Fruit fly (Drosophila melanogaster) whole organism, pupa: ENCODE data around the gene CG11030.

Experiments used
- CG10348 ChIP-seq: fragments of 200-800 bp; sonication (Bioruptor generic); IDR thresholded peaks from 2 replicates; pipeline ENCODE4 v1.3.6; 2022; ENCODE audit warnings: missing biosample characterization, missing genetic modification characterization
- CG34367 ChIP-seq: fragments of 200-800 bp; sonication (Bioruptor generic); optimal IDR thresholded peaks from 2 replicates; lab custom pipeline; 2018; ENCODE audit warnings: missing biosample characterization, mild to moderate bottlenecking, missing genetic modification characterization
- D1 ChIP-seq: fragments of 200-800 bp; sonication (Bioruptor generic); optimal IDR thresholded peaks from 2 replicates; lab custom pipeline; 2018; ENCODE audit warnings: missing biosample characterization, mild to moderate bottlenecking, missing genetic modification characterization, moderate library complexity
- EcR ChIP-seq: fragments of 200-800 bp; sonication (Bioruptor generic); optimal IDR thresholded peaks from 3 replicates; lab custom pipeline; 2019; ENCODE audit warnings: missing biosample characterization, missing genetic modification characterization, mild to moderate bottlenecking, moderate library complexity, missing genetic modification reagents
- Snoo ChIP-seq: fragments of 200-800 bp; sonication (Bioruptor generic); optimal IDR thresholded peaks from 3 replicates; lab custom pipeline; 2017; ENCODE audit warnings: missing biosample characterization, mild to moderate bottlenecking, missing genetic modification characterization, inconsistent platforms

- TF ChIP-seq Snoo (tag; lab: Kevin White, UChicago) (no peak), EcR (GFP tag; lab: Kevin White, UChicago) (no peak), D1 (tag; lab: Kevin White, UChicago) (no peak), CG34367 (tag; lab: Kevin White, UChicago) (no peak), CG10348 (GFP tag; lab: Robert Waterston, UW) (no peak)
Measured at dm6 chr2L:5795192-5795591, 70.7 kb downstream of the CG11030 start.
